Worm (Caenorhabditis elegans) whole organism, L1 larva: ENCODE results near the gene C54D10.13.
A peak's percentile ranks its signal among the peaks of the same experiment; 100 is the strongest.

Experiments used
- C04F5.9 ChIP-seq: sonication (generic microtip); optimal IDR thresholded peaks from 2 replicates; lab custom pipeline; 2016; ENCODE audit warnings: missing genetic modification characterization, missing compliant biosample characterization
- Y116A8C.19 ChIP-seq: sonication (generic microtip); optimal IDR thresholded peaks from 2 replicates; lab custom pipeline; 2016; ENCODE audit warnings: missing compliant biosample characterization, missing genetic modification characterization, borderline replicate concordance
- ama-1 ChIP-seq: fragments of 150-350 bp; optimal IDR thresholded peaks from 2 replicates; lab custom pipeline; 2014
- blmp-1 ChIP-seq: fragments of 150-350 bp; optimal IDR thresholded peaks from 2 replicates; lab custom pipeline; 2014; ENCODE audit warnings: missing biosample characterization, missing genetic modification characterization
- ceh-8 ChIP-seq: fragments of 200-800 bp; sonication (Bioruptor generic); optimal IDR thresholded peaks from 2 replicates; lab custom pipeline; 2018; ENCODE audit warnings: mild to moderate bottlenecking, missing genetic modification characterization, moderate library complexity, missing compliant biosample characterization
- ceh-82 ChIP-seq, 3 experiments: fragments of 150-350 bp in 1 of 3; sonication (generic microtip) in 2 of 3; optimal IDR thresholded peaks; 2 replicates each; lab custom pipeline; 2014 to 2017; ENCODE audit warnings: missing biosample characterization in 3 of 3, missing genetic modification characterization in 3 of 3
- ceh-88 ChIP-seq: fragments of 200-800 bp; sonication (Bioruptor generic); IDR thresholded peaks from 2 replicates; pipeline ENCODE4 v1.3.6; 2022; ENCODE audit warnings: missing genetic modification characterization, missing compliant biosample characterization
- dpl-1 ChIP-seq, 3 experiments: fragments of 150-350 bp in 2 of 3; sonication (generic microtip) in 1 of 3; optimal IDR thresholded peaks; 2 replicates each; lab custom pipeline; 2014 to 2017; ENCODE audit warnings: missing biosample characterization in 3 of 3, missing genetic modification characterization in 3 of 3, missing genetic modification reagents in 3 of 3
- dsc-1 ChIP-seq: sonication (generic microtip); optimal IDR thresholded peaks from 2 replicates; lab custom pipeline; 2016; ENCODE audit warnings: mild to moderate bottlenecking, missing genetic modification characterization, missing compliant biosample characterization
- egl-13 ChIP-seq: sonication (generic microtip); optimal IDR thresholded peaks from 2 replicates; lab custom pipeline; 2016; ENCODE audit warnings: missing genotype, missing genetic modification reagents, missing genetic modification characterization, missing compliant biosample characterization
- elt-2 ChIP-seq: sonication (generic microtip); optimal IDR thresholded peaks from 2 replicates; lab custom pipeline; 2016; ENCODE audit warnings: missing genetic modification characterization, mild to moderate bottlenecking, inconsistent platforms, missing compliant biosample characterization, missing genetic modification reagents
- elt-3 ChIP-seq, 6 experiments: fragments of 150-350 bp in 1 of 6; sonication (generic microtip); optimal IDR thresholded peaks; 2 replicates each; lab custom pipeline; 2017 to 2018; ENCODE audit warnings: missing biosample characterization in 6 of 6, missing genetic modification characterization in 6 of 6, inconsistent platforms in 1 of 6
- fos-1 ChIP-seq: fragments of 150-350 bp; optimal IDR thresholded peaks from 2 replicates; lab custom pipeline; 2014; ENCODE audit warnings: missing biosample characterization, missing genetic modification characterization
- grh-1 ChIP-seq: fragments of 200-800 bp; sonication (Bioruptor generic); IDR thresholded peaks from 2 replicates; pipeline ENCODE4 v1.3.6; 2022; ENCODE audit warnings: missing genetic modification reagents, missing genetic modification characterization, missing compliant biosample characterization
- hpl-2 ChIP-seq: fragments of 150-350 bp; optimal IDR thresholded peaks from 2 replicates; lab custom pipeline; 2014; ENCODE audit warnings: missing biosample characterization, missing genetic modification reagents, missing genetic modification characterization
- jun-1 ChIP-seq: fragments of 150-350 bp; optimal IDR thresholded peaks from 2 replicates; lab custom pipeline; 2014; ENCODE audit warnings: missing biosample characterization, missing genetic modification reagents, missing genetic modification characterization
- lin-14 ChIP-seq: fragments of 200-800 bp; sonication (Bioruptor generic); optimal IDR thresholded peaks from 2 replicates; lab custom pipeline; 2018; ENCODE audit warnings: mild to moderate bottlenecking, missing genetic modification characterization, moderate library complexity, missing compliant biosample characterization
- lin-35 ChIP-seq, 2 experiments: fragments of 150-350 bp; optimal IDR thresholded peaks; 2 replicates each; lab custom pipeline; 2014; ENCODE audit warnings: missing biosample characterization in 2 of 2, missing genetic modification characterization in 2 of 2, missing genetic modification reagents in 2 of 2
- lin-39 ChIP-seq: fragments of 150-350 bp; optimal IDR thresholded peaks from 2 replicates; lab custom pipeline; 2014; ENCODE audit warnings: missing biosample characterization, missing genetic modification reagents, missing genetic modification characterization
- nhr-12 ChIP-seq: sonication (generic microtip); optimal IDR thresholded peaks from 2 replicates; lab custom pipeline; 2017; ENCODE audit warnings: missing biosample characterization, missing genetic modification characterization
- nhr-20 ChIP-seq: sonication (generic microtip); optimal IDR thresholded peaks from 2 replicates; lab custom pipeline; 2016; ENCODE audit warnings: mild to moderate bottlenecking, missing genetic modification characterization, missing compliant biosample characterization
- nhr-237 ChIP-seq: fragments of 150-350 bp; optimal IDR thresholded peaks from 2 replicates; lab custom pipeline; 2014; ENCODE audit warnings: missing biosample characterization, missing genetic modification characterization
- nhr-71 ChIP-seq: sonication (generic microtip); optimal IDR thresholded peaks from 2 replicates; lab custom pipeline; 2016; ENCODE audit warnings: mild to moderate bottlenecking, missing genetic modification characterization, moderate library complexity, missing compliant biosample characterization
- nhr-76 ChIP-seq: sonication (generic microtip); optimal IDR thresholded peaks from 2 replicates; lab custom pipeline; 2017; ENCODE audit warnings: missing biosample characterization, missing genetic modification characterization
- pag-3 ChIP-seq: sonication (generic microtip); optimal IDR thresholded peaks from 2 replicates; lab custom pipeline; 2017; ENCODE audit warnings: missing genetic modification characterization, mild to moderate bottlenecking, missing compliant biosample characterization, antibody characterized with exemption, borderline replicate concordance; ENCODE audit not compliant: insufficient read depth
- pax-3 ChIP-seq: fragments of 200-800 bp; sonication (Bioruptor generic); optimal IDR thresholded peaks from 2 replicates; lab custom pipeline; 2018; ENCODE audit warnings: mild to moderate bottlenecking, missing genetic modification characterization, moderate library complexity, missing compliant biosample characterization
- pqm-1 ChIP-seq: sonication (generic microtip); optimal IDR thresholded peaks from 3 replicates; lab custom pipeline; 2017; ENCODE audit warnings: missing biosample characterization, missing genetic modification characterization
- skn-1 ChIP-seq: fragments of 150-350 bp; optimal IDR thresholded peaks from 2 replicates; lab custom pipeline; 2014; ENCODE audit warnings: missing biosample characterization, missing genetic modification characterization
- snu-23 ChIP-seq: sonication (generic microtip); optimal IDR thresholded peaks from 2 replicates; lab custom pipeline; 2016; ENCODE audit warnings: missing genetic modification characterization, missing compliant biosample characterization
- sptf-1 ChIP-seq: fragments of 150-350 bp; optimal IDR thresholded peaks from 2 replicates; lab custom pipeline; 2014; ENCODE audit warnings: missing biosample characterization, missing genetic modification characterization
- unc-30 ChIP-seq: sonication (generic microtip); optimal IDR thresholded peaks from 2 replicates; lab custom pipeline; 2017; ENCODE audit warnings: missing biosample characterization, missing genetic modification characterization

The C54D10.13 gene

DNA sequence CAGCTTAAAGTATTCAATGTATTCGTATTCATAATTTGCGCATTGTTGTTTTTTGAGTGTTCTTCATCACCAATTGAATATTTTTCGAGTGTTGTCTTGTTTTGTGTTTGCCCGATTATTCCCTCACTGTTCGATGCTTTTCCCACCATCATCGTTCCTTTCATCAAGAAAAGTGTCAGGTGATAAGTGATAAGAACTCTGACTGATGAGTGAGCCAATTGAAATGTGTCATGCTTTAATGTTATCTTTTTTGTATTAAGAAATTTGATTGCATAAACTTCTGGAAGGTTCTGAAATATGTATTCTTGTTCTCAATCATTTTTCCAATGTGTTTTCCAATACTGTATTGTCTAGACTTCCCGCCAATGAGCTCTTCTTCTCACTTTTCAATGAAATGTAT is 43.3 kb upstream of the C54D10.13 start:
- TF ChIP-seq grh-1 (GFP tag; lab: Robert Waterston, UW): no peak
- TF ChIP-seq elt-3 (tag; optimal IDR thresholded peaks at IDR 0.05; lab: Kevin White, UChicago): no peak
- TF ChIP-seq elt-2 (tag; lab: Kevin White, UChicago): peak; percentile 74
- peak in 1 of 2 experiments; percentile 13 for TF ChIP-seq lin-35 (GFP tag; optimal IDR thresholded peaks at IDR 0.05; lab: Kevin White, UChicago)

DNA sequence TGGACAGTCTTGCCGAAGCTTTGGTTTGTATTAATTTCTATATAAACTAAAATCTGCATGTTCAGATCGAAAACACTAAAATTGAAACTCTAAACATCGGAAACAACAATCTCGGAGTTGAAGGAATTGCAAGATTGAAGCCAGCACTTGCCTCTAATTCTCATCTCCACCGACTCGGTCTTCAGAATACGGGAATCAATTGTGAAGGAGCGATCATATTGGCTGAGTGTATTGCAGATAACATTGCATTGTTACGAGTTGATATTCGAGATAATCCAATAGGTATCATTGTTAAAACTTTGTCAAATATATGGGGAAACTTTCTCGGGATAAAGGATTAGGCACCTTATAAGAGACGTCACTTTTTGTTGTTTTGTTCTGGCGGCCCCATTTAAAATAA is 38.2 kb upstream of the C54D10.13 start:
- no peak for TF ChIP-seq hpl-2 (GFP tag; lab: Kevin White, UChicago)
- TF ChIP-seq skn-1 (tag; lab: Kevin White, UChicago): no peak
- TF ChIP-seq dsc-1 (tag; lab: Kevin White, UChicago): no peak
- no peak for TF ChIP-seq ceh-8
- TF ChIP-seq C04F5.9 (tag; lab: Kevin White, UChicago): no peak
- no peak for TF ChIP-seq elt-2 (tag; lab: Kevin White, UChicago)
- no peak for TF ChIP-seq nhr-237 (tag; lab: Kevin White, UChicago)
- TF ChIP-seq pag-3 (tag; lab: Kevin White, UChicago): no peak
- TF ChIP-seq lin-14: no peak
- no peak for TF ChIP-seq dpl-1 (GFP tag; optimal IDR thresholded peaks at IDR 0.05; lab: Kevin White, UChicago)
- TF ChIP-seq nhr-76: no peak
- no peak for TF ChIP-seq nhr-20 (tag; lab: Kevin White, UChicago)

DNA sequence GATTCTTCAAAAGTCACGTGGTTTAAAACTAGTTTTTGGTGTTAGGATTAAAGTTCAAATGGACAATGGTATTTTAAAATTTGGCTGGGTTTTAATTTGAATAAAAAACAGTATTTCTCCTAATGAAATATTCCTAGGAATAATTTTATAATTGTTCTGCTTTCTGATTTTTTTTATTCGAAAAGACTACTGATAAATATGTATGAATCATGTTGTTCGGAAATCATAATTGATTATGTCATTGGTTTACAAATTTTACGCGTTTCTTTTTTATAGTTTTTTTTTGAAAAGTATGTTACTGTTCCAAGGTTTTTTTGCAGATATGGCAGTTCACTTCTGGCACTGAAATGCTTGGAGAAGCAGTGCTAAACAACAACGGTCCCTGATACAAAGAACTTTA is 36.3 kb upstream of the C54D10.13 start, which contains the start of gene F28C1.3:
TSS of gene F28C1.3 (plus strand) at position 301 of the 400 bp plus-strand sequence.
- no peak for TF ChIP-seq lin-39
- no peak for TF ChIP-seq ceh-82 (tag; optimal IDR thresholded peaks at IDR 0.05; lab: Kevin White, UChicago)
- TF ChIP-seq unc-30 (tag; lab: Kevin White, UChicago): no peak
- no peak for TF ChIP-seq ceh-8
- TF ChIP-seq snu-23 (GFP tag; lab: Kevin White, UChicago): no peak
- TF ChIP-seq skn-1 (tag; lab: Kevin White, UChicago): no peak
- TF ChIP-seq pqm-1: no peak
- no peak for TF ChIP-seq ceh-88
- TF ChIP-seq Y116A8C.19 (tag; lab: Kevin White, UChicago): no peak
- no peak for TF ChIP-seq sptf-1 (tag; lab: Kevin White, UChicago)
- no peak for TF ChIP-seq fos-1 (tag; lab: Kevin White, UChicago)
- TF ChIP-seq nhr-76: no peak
- no peak for TF ChIP-seq ama-1 (lab: Kevin White, UChicago)
- no peak for TF ChIP-seq jun-1 (tag; lab: Kevin White, UChicago)
- TF ChIP-seq egl-13: no peak
- TF ChIP-seq nhr-71: no peak
- TF ChIP-seq nhr-12 (tag; lab: Kevin White, UChicago): no peak
- no peak for TF ChIP-seq grh-1 (GFP tag; lab: Robert Waterston, UW)

DNA sequence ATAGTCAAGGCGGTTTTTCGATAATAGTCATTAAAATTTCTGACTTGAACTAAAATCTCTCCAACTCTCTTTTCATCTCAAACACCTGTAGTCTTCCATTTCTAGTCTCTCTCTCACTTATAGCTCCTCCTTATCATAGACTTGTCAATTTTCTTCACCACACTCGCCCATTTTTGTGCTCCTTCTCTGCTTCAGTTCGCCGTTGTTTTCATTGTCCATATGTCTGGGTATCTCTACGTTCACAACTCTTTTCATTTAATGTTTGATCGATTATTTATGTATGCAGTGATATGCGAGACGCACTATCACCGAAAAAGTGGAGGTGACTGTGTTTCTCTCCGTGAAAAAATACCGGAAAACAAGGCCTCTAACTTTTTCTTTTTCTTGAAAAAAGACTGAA is 35.7 kb upstream of the C54D10.13 start:
- TF ChIP-seq pqm-1: peak; percentile 29
- no peak for TF ChIP-seq blmp-1 (tag; lab: Kevin White, UChicago)
- TF ChIP-seq grh-1 (GFP tag; lab: Robert Waterston, UW): no peak
- TF ChIP-seq lin-14: peak; percentile 26
- peak in 1 of 2 experiments; percentile 19 for TF ChIP-seq lin-35 (GFP tag; optimal IDR thresholded peaks at IDR 0.05; lab: Kevin White, UChicago)
- TF ChIP-seq ama-1 (lab: Kevin White, UChicago): no peak
- TF ChIP-seq pax-3 (tag; lab: Kevin White, UChicago): peak; percentile 5
- peak; percentile 8 for TF ChIP-seq nhr-20 (tag; lab: Kevin White, UChicago)
- TF ChIP-seq elt-2 (tag; lab: Kevin White, UChicago): peak; percentile 67
- no peak for TF ChIP-seq nhr-237 (tag; lab: Kevin White, UChicago)

DNA sequence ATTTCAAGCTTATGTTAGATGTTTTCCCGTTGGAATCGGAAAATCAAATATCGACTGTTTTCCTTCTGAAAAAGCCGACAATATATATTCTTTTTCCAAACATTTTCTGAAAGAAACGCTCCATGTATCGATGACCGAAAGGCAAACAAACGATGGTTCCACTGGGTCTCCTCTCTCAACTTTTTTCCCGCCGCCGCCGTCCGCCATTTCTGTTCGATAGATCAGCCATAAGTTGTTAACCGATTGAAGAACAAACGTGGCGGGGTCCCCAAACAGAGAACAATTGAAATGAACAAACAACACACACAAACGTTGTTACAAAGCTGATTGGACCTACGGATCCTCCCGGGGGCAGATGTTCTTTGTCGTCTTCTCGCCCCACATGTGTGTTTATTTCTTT is 34.6 kb upstream of the C54D10.13 start:
- TF ChIP-seq Y116A8C.19 (tag; lab: Kevin White, UChicago) (no peak), unc-30 (tag; lab: Kevin White, UChicago) (no peak), lin-14 (peak; percentile 20)
